Fruit fly (Drosophila melanogaster): Measurements from ENCODE around the gene CG17404.

DNA sequence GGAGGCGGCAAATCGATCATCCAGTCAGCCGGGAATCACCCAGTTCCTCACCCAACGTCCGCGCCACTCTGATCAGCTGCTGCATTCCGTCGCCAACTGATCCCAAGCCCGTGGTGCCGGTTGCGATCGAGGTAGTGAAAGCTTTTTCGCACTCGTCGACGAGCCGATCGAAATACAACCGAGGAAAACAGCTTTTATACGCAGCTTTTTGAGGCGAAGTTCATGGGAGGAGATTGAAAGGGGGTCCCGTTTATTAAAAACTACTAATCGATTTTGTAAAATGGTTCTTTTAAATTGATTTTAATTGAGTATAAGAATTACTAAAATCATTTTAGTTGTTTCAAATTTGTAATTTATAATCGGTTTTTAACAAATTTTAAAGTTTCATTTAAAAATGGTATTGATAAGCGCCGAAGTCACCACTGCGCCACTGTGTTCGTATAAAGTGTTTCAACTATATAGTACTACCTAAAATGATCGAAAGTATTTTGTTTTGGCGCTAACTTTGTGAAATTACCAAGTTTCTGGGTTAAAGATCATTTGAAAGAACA lies 3.4 kb downstream of the CG17404 start, which contains the start of gene CG4860:
- TF ChIP-seq insv (optimal IDR thresholded peaks at IDR 0.05) (no peak), h (optimal IDR thresholded peaks at IDR 0.05) (no peak), psq (optimal IDR thresholded peaks at IDR 0.05) (no peak), Sin3A (optimal IDR thresholded peaks at IDR 0.05) (no peak)
